Fruit fly (Drosophila melanogaster): Measurements from ENCODE around the gene Ir94c.

DNA sequence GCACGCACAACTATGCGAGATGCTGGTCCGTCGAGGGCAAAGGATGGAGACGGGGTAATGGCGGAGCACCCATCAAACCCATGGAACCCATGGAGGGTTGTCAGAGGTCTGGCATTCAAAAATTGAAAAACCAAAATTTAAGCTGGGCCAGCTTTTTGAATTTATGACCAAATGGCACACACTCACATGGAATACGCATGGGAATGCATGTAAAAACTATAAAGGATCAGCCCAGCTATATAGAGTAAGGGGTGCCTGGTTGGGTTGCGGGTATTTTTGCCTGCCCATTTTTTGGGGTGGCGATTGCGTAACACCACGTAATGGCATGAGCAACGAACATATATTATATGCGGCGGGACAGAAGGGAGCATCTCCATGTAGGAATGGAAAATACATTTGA, 33.2 kb upstream of the Ir94c start:
- TF ChIP-seq ss (GFP tag; optimal IDR thresholded peaks at IDR 0.05) (no peak), eg (GFP tag; IDR thresholded peaks at IDR 0.05) (no peak), CG6854 (GFP tag; optimal IDR thresholded peaks at IDR 0.05) (no peak), spab (GFP tag; optimal IDR thresholded peaks at IDR 0.05) (no peak), dsx (GFP tag; optimal IDR thresholded peaks at IDR 0.05; ENCODE audit: poor library complexity, severe bottlenecking) (no peak), CG6276 (GFP tag; optimal IDR thresholded peaks at IDR 0.05) (no peak), CG4318 (GFP tag; optimal IDR thresholded peaks at IDR 0.05) (no peak), dac (GFP tag; optimal IDR thresholded peaks at IDR 0.05) (no peak), Sox14 (GFP tag; optimal IDR thresholded peaks at IDR 0.05) (no peak), Hr4 (GFP tag; optimal IDR thresholded peaks at IDR 0.05) (no peak), esn (GFP tag; optimal IDR thresholded peaks at IDR 0.05) (no peak)
